Worm (Caenorhabditis elegans) whole organism, L3 larva: ENCODE measurements around the gene spe-49.

Source experiments
- R02D3.7 ChIP-seq: fragments of 150-350 bp; optimal IDR thresholded peaks from 2 replicates; lab custom pipeline; 2014; ENCODE audit warnings: missing biosample characterization, missing genetic modification characterization
- ZK546.5 ChIP-seq: sonication (generic microtip); optimal IDR thresholded peaks from 2 replicates; lab custom pipeline; 2017; ENCODE audit warnings: missing biosample characterization, missing genetic modification characterization
- aly-2 ChIP-seq: fragments of 150-350 bp; optimal IDR thresholded peaks from 2 replicates; lab custom pipeline; 2014; ENCODE audit warnings: missing biosample characterization, missing genetic modification characterization
- ama-1 ChIP-seq: fragments of 150-350 bp; optimal IDR thresholded peaks from 2 replicates; lab custom pipeline; 2018
- ceh-16 ChIP-seq: sonication (generic microtip); optimal IDR thresholded peaks from 2 replicates; lab custom pipeline; 2017; ENCODE audit warnings: missing biosample characterization, missing genetic modification characterization
- ceh-28 ChIP-seq: fragments of 150-350 bp; optimal IDR thresholded peaks from 2 replicates; lab custom pipeline; 2014; ENCODE audit warnings: missing biosample characterization, missing genetic modification reagents, missing genetic modification characterization
- ceh-82 ChIP-seq: fragments of 150-350 bp; optimal IDR thresholded peaks from 2 replicates; lab custom pipeline; 2014; ENCODE audit warnings: missing biosample characterization, missing genetic modification characterization
- ceh-9 ChIP-seq: sonication (generic microtip); optimal IDR thresholded peaks from 2 replicates; lab custom pipeline; 2018; ENCODE audit warnings: missing biosample characterization, missing genetic modification characterization
- daf-12 ChIP-seq: fragments of 150-350 bp; optimal IDR thresholded peaks from 2 replicates; lab custom pipeline; 2014; ENCODE audit warnings: missing biosample characterization, missing genetic modification reagents, missing genetic modification characterization
- egl-27 ChIP-seq: sonication (generic microtip); optimal IDR thresholded peaks from 4 replicates; lab custom pipeline; 2017; ENCODE audit warnings: missing biosample characterization, missing genetic modification reagents, missing genetic modification characterization
- egl-5 ChIP-seq: fragments of 150-350 bp; optimal IDR thresholded peaks from 2 replicates; lab custom pipeline; 2017; ENCODE audit warnings: missing biosample characterization, missing genetic modification reagents, missing genetic modification characterization, inconsistent platforms
- elt-1 ChIP-seq: fragments of 150-350 bp; optimal IDR thresholded peaks from 2 replicates; lab custom pipeline; 2014; ENCODE audit warnings: missing biosample characterization, missing genetic modification characterization
- elt-2 ChIP-seq: sonication (generic microtip); optimal IDR thresholded peaks from 2 replicates; lab custom pipeline; 2016; ENCODE audit warnings: missing genetic modification reagents, mild to moderate bottlenecking, missing genetic modification characterization, missing compliant biosample characterization
- elt-3 ChIP-seq, 3 experiments: fragments of 150-350 bp in 1 of 3; sonication (generic microtip) in 2 of 3; optimal IDR thresholded peaks; 2 replicates in 2 of 3; 4 replicates in 1 of 3; lab custom pipeline; 2014 to 2017; ENCODE audit warnings: missing biosample characterization in 3 of 3, missing genetic modification characterization in 3 of 3
- eor-1 ChIP-seq, 2 experiments: fragments of 150-350 bp; optimal IDR thresholded peaks; 2 replicates each; lab custom pipeline; 2014 to 2018; ENCODE audit warnings: missing biosample characterization in 2 of 2, missing genetic modification characterization in 2 of 2
- fkh-10 ChIP-seq: sonication (generic microtip); optimal IDR thresholded peaks from 2 replicates; lab custom pipeline; 2017; ENCODE audit warnings: missing biosample characterization, missing genetic modification reagents, missing genetic modification characterization
- fkh-2 ChIP-seq: fragments of 150-350 bp; optimal IDR thresholded peaks from 2 replicates; lab custom pipeline; 2014; ENCODE audit warnings: missing biosample characterization, missing genetic modification reagents, missing genetic modification characterization
- fos-1 ChIP-seq: fragments of 150-350 bp; optimal IDR thresholded peaks from 2 replicates; lab custom pipeline; 2014; ENCODE audit warnings: missing biosample characterization, missing genetic modification characterization
- hmg-11 ChIP-seq: sonication (generic microtip); optimal IDR thresholded peaks from 2 replicates; lab custom pipeline; 2016; ENCODE audit warnings: missing genetic modification characterization, missing compliant biosample characterization
- jun-1 ChIP-seq: fragments of 150-350 bp; optimal IDR thresholded peaks from 2 replicates; lab custom pipeline; 2014; ENCODE audit warnings: missing biosample characterization, missing genetic modification reagents, missing genetic modification characterization
- lin-15B ChIP-seq: fragments of 150-350 bp; optimal IDR thresholded peaks from 2 replicates; lab custom pipeline; 2014; ENCODE audit warnings: missing biosample characterization, missing genetic modification characterization
- lsy-12 ChIP-seq: sonication (generic microtip); optimal IDR thresholded peaks from 2 replicates; lab custom pipeline; 2016; ENCODE audit warnings: mild to moderate bottlenecking, missing genetic modification characterization, missing compliant biosample characterization
- mdl-1 ChIP-seq: fragments of 150-350 bp; optimal IDR thresholded peaks from 2 replicates; lab custom pipeline; 2014; ENCODE audit warnings: missing biosample characterization, missing genetic modification characterization
- mml-1 ChIP-seq: fragments of 150-350 bp; sonication (generic microtip); optimal IDR thresholded peaks from 3 replicates; lab custom pipeline; 2014; ENCODE audit warnings: missing biosample characterization, missing genetic modification characterization
- nfya-1 ChIP-seq: sonication (generic microtip); optimal IDR thresholded peaks from 2 replicates; lab custom pipeline; 2017; ENCODE audit warnings: missing genetic modification characterization, mild to moderate bottlenecking, missing compliant biosample characterization, antibody characterized with exemption, moderate library complexity; ENCODE audit not compliant: insufficient read depth
- nhr-11 ChIP-seq: fragments of 150-350 bp; optimal IDR thresholded peaks from 2 replicates; lab custom pipeline; 2014; ENCODE audit warnings: missing biosample characterization, missing genetic modification characterization
- nhr-12 ChIP-seq: fragments of 150-350 bp; optimal IDR thresholded peaks from 2 replicates; lab custom pipeline; 2014; ENCODE audit warnings: missing biosample characterization, missing genetic modification characterization
- nhr-23 ChIP-seq: fragments of 150-350 bp; optimal IDR thresholded peaks from 2 replicates; lab custom pipeline; 2014; ENCODE audit warnings: missing biosample characterization, missing genetic modification reagents, missing genetic modification characterization
- nhr-237 ChIP-seq: fragments of 150-350 bp; optimal IDR thresholded peaks from 2 replicates; lab custom pipeline; 2014; ENCODE audit warnings: missing biosample characterization, missing genetic modification characterization
- nhr-25 ChIP-seq: sonication (generic microtip); optimal IDR thresholded peaks from 2 replicates; lab custom pipeline; 2017; ENCODE audit warnings: missing biosample characterization, missing genetic modification characterization
- nhr-28 ChIP-seq: fragments of 150-350 bp; optimal IDR thresholded peaks from 2 replicates; lab custom pipeline; 2014; ENCODE audit warnings: missing biosample characterization, missing genetic modification characterization
- nhr-43 ChIP-seq: sonication (generic microtip); optimal IDR thresholded peaks from 2 replicates; lab custom pipeline; 2016; ENCODE audit warnings: mild to moderate bottlenecking, missing genetic modification characterization, missing compliant biosample characterization; ENCODE audit not compliant: poor library complexity, severe bottlenecking
- nhr-67 ChIP-seq: fragments of 150-350 bp; optimal IDR thresholded peaks from 2 replicates; lab custom pipeline; 2014; ENCODE audit warnings: missing biosample characterization, missing genetic modification characterization
- nhr-76 ChIP-seq: fragments of 150-350 bp; sonication (generic microtip); optimal IDR thresholded peaks from 5 replicates; lab custom pipeline; 2014; ENCODE audit warnings: missing biosample characterization, missing genetic modification characterization
- nhr-77 ChIP-seq: fragments of 150-350 bp; optimal IDR thresholded peaks from 2 replicates; lab custom pipeline; 2014; ENCODE audit warnings: missing biosample characterization, missing genetic modification characterization
- pha-4 ChIP-seq: fragments of 150-350 bp; optimal IDR thresholded peaks from 2 replicates; lab custom pipeline; 2014; ENCODE audit warnings: missing biosample characterization, missing genetic modification reagents, missing genetic modification characterization
- pqm-1 ChIP-seq: fragments of 150-350 bp; optimal IDR thresholded peaks from 2 replicates; lab custom pipeline; 2017; ENCODE audit warnings: missing biosample characterization, missing genetic modification characterization, inconsistent platforms
- sea-2 ChIP-seq: fragments of 150-350 bp; sonication (generic microtip); optimal IDR thresholded peaks from 4 replicates; lab custom pipeline; 2014; ENCODE audit warnings: missing biosample characterization, missing genetic modification reagents, missing genetic modification characterization
- skn-1 ChIP-seq: fragments of 150-350 bp; optimal IDR thresholded peaks from 2 replicates; lab custom pipeline; 2014; ENCODE audit warnings: missing biosample characterization, missing genetic modification characterization
- snpc-4 ChIP-seq: fragments of 150-350 bp; optimal IDR thresholded peaks from 2 replicates; lab custom pipeline; 2014; ENCODE audit warnings: missing biosample characterization, missing genetic modification characterization
- tbx-2 ChIP-seq: sonication (generic microtip); optimal IDR thresholded peaks from 2 replicates; lab custom pipeline; 2016; ENCODE audit warnings: mild to moderate bottlenecking, missing genetic modification characterization, missing compliant biosample characterization
- unc-39 ChIP-seq: sonication (generic microtip); optimal IDR thresholded peaks from 4 replicates; lab custom pipeline; 2017; ENCODE audit warnings: missing biosample characterization, missing genetic modification characterization
- unc-62 ChIP-seq: fragments of 150-350 bp; sonication (generic microtip); optimal IDR thresholded peaks from 4 replicates; lab custom pipeline; 2014; ENCODE audit warnings: missing biosample characterization, missing genetic modification reagents, missing genetic modification characterization
- zag-1 ChIP-seq: fragments of 150-350 bp; optimal IDR thresholded peaks from 2 replicates; lab custom pipeline; 2014; ENCODE audit warnings: missing biosample characterization, missing genetic modification characterization
- ztf-11 ChIP-seq: fragments of 150-350 bp; optimal IDR thresholded peaks from 2 replicates; lab custom pipeline; 2014; ENCODE audit warnings: missing biosample characterization, missing genetic modification characterization
- ztf-4 ChIP-seq: fragments of 150-350 bp; optimal IDR thresholded peaks from 2 replicates; lab custom pipeline; 2014; ENCODE audit warnings: missing biosample characterization, missing genetic modification characterization

Gene spe-49

ce11 chrV:6247397-6247796 lies 33.8 kb upstream of the spe-49 start:
- TF ChIP-seq mdl-1 (peak; percentile 59), ceh-82 (tag; lab: Kevin White, UChicago) (no peak), mml-1 (tag; lab: Kevin White, UChicago) (no peak), zag-1 (tag; lab: Kevin White, UChicago) (no peak), ceh-28 (tag; lab: Kevin White, UChicago) (peak; percentile 50), fkh-2 (no peak), nhr-76 (no peak), nhr-23 (tag; lab: Kevin White, UChicago) (peak; percentile 93), unc-62 (GFP tag; lab: Kevin White, UChicago) (peak; percentile 9), egl-5 (tag; lab: Kevin White, UChicago) (no peak), eor-1 (tag; optimal IDR thresholded peaks at IDR 0.05; lab: Kevin White, UChicago) (no peak), lin-15B (no peak), aly-2 (tag; lab: Kevin White, UChicago) (no peak), R02D3.7 (peak; percentile 34), nhr-77 (no peak), nhr-237 (no peak), hmg-11 (tag; lab: Kevin White, UChicago) (no peak), elt-3 (tag; optimal IDR thresholded peaks at IDR 0.05; lab: Kevin White, UChicago) (peak; percentile 45 to 94 (median 89)), ztf-11 (no peak), unc-39 (tag; lab: Kevin White, UChicago) (no peak), nhr-43 (tag; lab: Kevin White, UChicago) (peak; percentile 97), nfya-1 (tag; lab: Kevin White, UChicago) (no peak), elt-2 (tag; lab: Kevin White, UChicago) (peak; percentile 79), nhr-25 (tag; lab: Kevin White, UChicago) (peak; percentile 82), ceh-9 (no peak), nhr-12 (tag; lab: Kevin White, UChicago) (no peak), pqm-1 (tag; lab: Kevin White, UChicago) (peak; percentile 29), jun-1 (tag; lab: Kevin White, UChicago) (peak; percentile 32), pha-4 (tag; lab: Kevin White, UChicago) (no peak)

ce11 chrV:6248714-6249113 lies 32.4 kb upstream of the spe-49 start:
- TF ChIP-seq nhr-11 (tag; lab: Kevin White, UChicago) (no peak), nhr-67 (no peak), tbx-2 (tag; lab: Kevin White, UChicago) (no peak), pha-4 (tag; lab: Kevin White, UChicago) (peak; percentile 24), elt-3 (tag; optimal IDR thresholded peaks at IDR 0.05; lab: Kevin White, UChicago) (no peak), jun-1 (tag; lab: Kevin White, UChicago) (peak; percentile 2), eor-1 (tag; optimal IDR thresholded peaks at IDR 0.05; lab: Kevin White, UChicago) (no peak), zag-1 (tag; lab: Kevin White, UChicago) (no peak), nhr-77 (no peak), unc-39 (tag; lab: Kevin White, UChicago) (no peak), nhr-23 (tag; lab: Kevin White, UChicago) (peak; percentile 12), ama-1 (no peak), R02D3.7 (no peak), nhr-28 (tag; lab: Kevin White, UChicago) (no peak), ztf-4 (no peak), sea-2 (GFP tag; lab: Kevin White, UChicago) (no peak), fkh-10 (GFP tag; lab: Kevin White, UChicago) (no peak), nhr-12 (tag; lab: Kevin White, UChicago) (no peak), nfya-1 (tag; lab: Kevin White, UChicago) (peak; percentile 15), nhr-237 (no peak), ceh-16 (tag; lab: Kevin White, UChicago) (no peak), ceh-28 (tag; lab: Kevin White, UChicago) (no peak), ztf-11 (no peak), egl-5 (tag; lab: Kevin White, UChicago) (no peak), ceh-9 (no peak), skn-1 (no peak), unc-62 (GFP tag; lab: Kevin White, UChicago) (no peak), elt-2 (tag; lab: Kevin White, UChicago) (peak; percentile 54), nhr-25 (tag; lab: Kevin White, UChicago) (no peak), ceh-82 (tag; lab: Kevin White, UChicago) (no peak), pqm-1 (tag; lab: Kevin White, UChicago) (peak; percentile 32), lsy-12 (tag; lab: Kevin White, UChicago) (no peak), elt-1 (tag; lab: Kevin White, UChicago) (no peak), egl-27 (tag; lab: Kevin White, UChicago) (no peak), mdl-1 (no peak), fos-1 (tag; lab: Kevin White, UChicago) (no peak), aly-2 (tag; lab: Kevin White, UChicago) (no peak), lin-15B (no peak), ZK546.5 (tag; lab: Kevin White, UChicago) (no peak), snpc-4 (tag; lab: Kevin White, UChicago) (no peak), nhr-43 (tag; lab: Kevin White, UChicago) (peak; percentile 50), daf-12 (tag; lab: Kevin White, UChicago) (no peak), mml-1 (tag; lab: Kevin White, UChicago) (no peak)
- TF ChIP-seq, all 47 proteins: peak for 7
